Fruit fly (Drosophila melanogaster) whole organism: ENCODE data around the gene CG5273.

Experiments used
- CG8478 ChIP-seq: fragments of >200 bp; optimal IDR thresholded peaks from 2 replicates; lab custom pipeline; 2018; ENCODE audit warnings: inconsistent platforms
- Dll ChIP-seq: fragments of >200 bp; optimal IDR thresholded peaks from 2 replicates; lab custom pipeline; 2017
- pan ChIP-seq: fragments of >200 bp; optimal IDR thresholded peaks from 2 replicates; lab custom pipeline; 2017
- psq ChIP-seq: fragments of >200 bp; optimal IDR thresholded peaks from 2 replicates; lab custom pipeline; 2017
- usp ChIP-seq: fragments of >200 bp; optimal IDR thresholded peaks from 2 replicates; lab custom pipeline; 2017; ENCODE audit warnings: missing biosample characterization, missing genetic modification characterization, mixed read lengths

DNA sequence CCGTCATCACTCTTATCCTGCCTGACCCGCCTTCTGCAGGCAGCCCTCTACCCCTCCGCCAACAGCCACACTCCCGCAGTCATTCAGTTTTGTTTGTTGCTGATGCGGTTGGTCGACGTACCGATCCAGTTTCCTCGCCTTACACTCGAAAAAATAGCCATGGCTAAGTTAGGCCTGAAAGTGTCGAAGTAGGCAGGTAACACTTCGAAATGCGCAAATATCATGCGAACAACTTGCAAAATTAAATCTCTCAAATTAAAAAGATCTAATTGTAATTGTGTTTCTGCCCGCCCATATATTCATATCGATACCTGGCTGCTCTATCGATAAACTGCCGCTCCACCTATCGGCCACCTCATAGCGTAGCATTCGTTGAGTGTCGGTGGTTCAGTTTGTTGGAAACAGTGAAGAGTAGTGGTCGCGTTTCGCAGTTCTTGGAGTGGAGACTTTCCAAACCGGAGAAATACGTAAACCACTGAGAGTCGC, 10.3 kb downstream of the CG5273 start, which contains the start of gene fz3:
- TF ChIP-seq pan (no peak), usp (GFP tag; lab: Kevin White, UChicago) (no peak), Dll (lab: Kevin White, UChicago) (no peak), psq (no peak), CG8478 (lab: Kevin White, UChicago) (no peak)
